Fruit fly (Drosophila melanogaster) whole organism, embryonic: Measurements from ENCODE around the gene dob.

Experiments used
- Abd-B ChIP-seq: fragments of 200-800 bp; sonication (Bioruptor generic); optimal IDR thresholded peaks from 2 replicates; lab custom pipeline; 2018; ENCODE audit warnings: missing biosample characterization, mild to moderate bottlenecking, missing genetic modification characterization, moderate library complexity
- CG11247 ChIP-seq: fragments of 200-800 bp; sonication (Bioruptor generic); IDR thresholded peaks from 2 replicates; pipeline ENCODE4 v1.3.6; 2022; ENCODE audit warnings: missing biosample characterization, missing genetic modification characterization
- CG12071 ChIP-seq: fragments of 200-800 bp; sonication (Bioruptor generic); optimal IDR thresholded peaks from 3 replicates; lab custom pipeline; 2018; ENCODE audit warnings: missing biosample characterization, mild to moderate bottlenecking, missing genetic modification characterization
- CG12155 ChIP-seq: fragments of 200-800 bp; sonication (Bioruptor generic); optimal IDR thresholded peaks from 3 replicates; lab custom pipeline; 2016; ENCODE audit warnings: missing biosample characterization, missing genetic modification characterization
- CG13123 ChIP-seq: fragments of 200-800 bp; sonication (Bioruptor generic); optimal IDR thresholded peaks from 2 replicates; lab custom pipeline; 2016; ENCODE audit warnings: missing biosample characterization, missing genetic modification characterization
- CG14710 ChIP-seq: fragments of 200-800 bp; sonication (Bioruptor generic); optimal IDR thresholded peaks from 3 replicates; lab custom pipeline; 2019; ENCODE audit warnings: missing biosample characterization, mild to moderate bottlenecking, missing genetic modification characterization, moderate library complexity
- CG14965 ChIP-seq: fragments of 200-800 bp; sonication (Bioruptor generic); optimal IDR thresholded peaks from 2 replicates; lab custom pipeline; 2016; ENCODE audit warnings: missing biosample characterization, missing genetic modification characterization, borderline replicate concordance
- CG15696 ChIP-seq: fragments of 200-800 bp; sonication (Bioruptor generic); optimal IDR thresholded peaks from 2 replicates; lab custom pipeline; 2019; ENCODE audit warnings: missing biosample characterization, mild to moderate bottlenecking, missing genetic modification characterization, moderate library complexity
- CG1602 ChIP-seq: fragments of 200-800 bp; sonication (Bioruptor generic); optimal IDR thresholded peaks from 3 replicates; lab custom pipeline; 2016; ENCODE audit warnings: missing biosample characterization, missing genetic modification characterization
- CG1647 ChIP-seq: fragments of 200-800 bp; sonication (Bioruptor generic); optimal IDR thresholded peaks from 3 replicates; lab custom pipeline; 2016; ENCODE audit warnings: missing biosample characterization, missing genetic modification characterization
- CG17385 ChIP-seq: fragments of 200-800 bp; sonication (Bioruptor generic); optimal IDR thresholded peaks from 3 replicates; lab custom pipeline; 2018; ENCODE audit warnings: missing biosample characterization, mild to moderate bottlenecking, missing genetic modification characterization
- CG2199 ChIP-seq: fragments of 200-800 bp; sonication (Bioruptor generic); IDR thresholded peaks from 3 replicates; pipeline ENCODE4 v1.3.6; 2022; ENCODE audit warnings: missing biosample characterization, missing genetic modification characterization
- CG31365 ChIP-seq: fragments of 200-800 bp; sonication (Bioruptor generic); optimal IDR thresholded peaks from 2 replicates; lab custom pipeline; 2018; ENCODE audit warnings: missing biosample characterization, mild to moderate bottlenecking, missing genetic modification characterization
- CG3407 ChIP-seq: fragments of 200-800 bp; sonication (Bioruptor generic); optimal IDR thresholded peaks from 2 replicates; lab custom pipeline; 2018; ENCODE audit warnings: missing biosample characterization, mild to moderate bottlenecking, missing genetic modification characterization
- CG4730 ChIP-seq: fragments of 200-800 bp; sonication (Bioruptor generic); IDR thresholded peaks from 2 replicates; pipeline ENCODE4 v1.3.6; 2022; ENCODE audit warnings: missing biosample characterization, missing genetic modification characterization
- CG4820 ChIP-seq: fragments of 200-800 bp; sonication (Bioruptor generic); optimal IDR thresholded peaks from 3 replicates; lab custom pipeline; 2016; ENCODE audit warnings: missing biosample characterization, missing genetic modification characterization
- CG5953 ChIP-seq: fragments of 200-800 bp; sonication (Bioruptor generic); IDR thresholded peaks from 2 replicates; pipeline ENCODE4 v1.3.6; 2022; ENCODE audit warnings: missing biosample characterization, missing genetic modification characterization
- CG6654 ChIP-seq: fragments of 200-800 bp; sonication (Bioruptor generic); optimal IDR thresholded peaks from 2 replicates; lab custom pipeline; 2017; ENCODE audit warnings: missing biosample characterization, mild to moderate bottlenecking, missing genetic modification characterization
- CG7987 ChIP-seq: fragments of 200-800 bp; sonication (Bioruptor generic); optimal IDR thresholded peaks from 2 replicates; lab custom pipeline; 2018; ENCODE audit warnings: missing biosample characterization, mild to moderate bottlenecking, missing genetic modification characterization, moderate library complexity
- CG8944 ChIP-seq: fragments of 200-800 bp; sonication (Bioruptor generic); optimal IDR thresholded peaks from 3 replicates; lab custom pipeline; 2016; ENCODE audit warnings: missing biosample characterization, missing genetic modification characterization
- CG9932 ChIP-seq: fragments of 200-800 bp; sonication (Bioruptor generic); IDR thresholded peaks from 2 replicates; pipeline ENCODE4 v1.3.6; 2022; ENCODE audit warnings: missing biosample characterization, missing genetic modification characterization
- Chrac-16 ChIP-seq: fragments of 200-800 bp; sonication (Bioruptor generic); optimal IDR thresholded peaks from 3 replicates; lab custom pipeline; 2016; ENCODE audit warnings: missing biosample characterization, missing genetic modification characterization
- E2f1 ChIP-seq: fragments of 200-800 bp; sonication (Bioruptor generic); IDR thresholded peaks from 2 replicates; pipeline ENCODE4 v1.3.6; 2022; ENCODE audit warnings: missing biosample characterization, missing genetic modification characterization
- E2f2 ChIP-seq: fragments of 200-800 bp; sonication (Bioruptor generic); IDR thresholded peaks from 2 replicates; pipeline ENCODE4 v1.3.6; 2022; ENCODE audit warnings: missing biosample characterization, missing genetic modification characterization
- Fer1 ChIP-seq: fragments of 200-800 bp; sonication (Bioruptor generic); optimal IDR thresholded peaks from 2 replicates; lab custom pipeline; 2017; ENCODE audit warnings: missing biosample characterization, mild to moderate bottlenecking, missing genetic modification characterization
- Fer2 ChIP-seq: fragments of 200-800 bp; sonication (Bioruptor generic); optimal IDR thresholded peaks from 2 replicates; lab custom pipeline; 2018; ENCODE audit warnings: missing biosample characterization, mild to moderate bottlenecking, missing genetic modification characterization, moderate library complexity
- Fer3 ChIP-seq: fragments of 200-800 bp; sonication (Bioruptor generic); optimal IDR thresholded peaks from 2 replicates; lab custom pipeline; 2018; ENCODE audit warnings: missing biosample characterization, mild to moderate bottlenecking, missing genetic modification characterization, moderate library complexity
- Hand ChIP-seq: fragments of 200-800 bp; sonication (Bioruptor generic); optimal IDR thresholded peaks from 2 replicates; lab custom pipeline; 2017; ENCODE audit warnings: mild to moderate bottlenecking, missing biosample characterization, missing genetic modification reagents, missing genetic modification characterization
- Nf-YC ChIP-seq: fragments of 200-800 bp; optimal IDR thresholded peaks from 3 replicates; lab custom pipeline; 2019; ENCODE audit warnings: missing biosample characterization, mild to moderate bottlenecking, missing genetic modification characterization, moderate library complexity
- Oaz ChIP-seq: fragments of 200-800 bp; sonication (Bioruptor generic); IDR thresholded peaks from 2 replicates; pipeline ENCODE4 v1.3.6; 2022; ENCODE audit warnings: missing biosample characterization, missing genetic modification characterization
- TFAM ChIP-seq: fragments of 200-800 bp; sonication (Bioruptor generic); optimal IDR thresholded peaks from 2 replicates; lab custom pipeline; 2017; ENCODE audit warnings: missing biosample characterization, missing genetic modification characterization, inconsistent platforms
- ase ChIP-seq: fragments of 200-800 bp; sonication (Bioruptor generic); IDR thresholded peaks from 3 replicates; pipeline ENCODE4 v1.3.6; 2022; ENCODE audit warnings: missing biosample characterization, missing genetic modification characterization
- ato ChIP-seq: fragments of 200-800 bp; sonication (Bioruptor generic); IDR thresholded peaks from 2 replicates; pipeline ENCODE4 v1.3.6; 2022; ENCODE audit warnings: missing biosample characterization, missing genetic modification characterization; ENCODE audit not compliant: partially characterized antibody
- ci ChIP-seq: fragments of 200-800 bp; sonication (Bioruptor generic); IDR thresholded peaks from 3 replicates; pipeline ENCODE4 v1.3.6; 2022; ENCODE audit warnings: missing biosample characterization, missing genetic modification characterization
- crol ChIP-seq: fragments of 200-800 bp; sonication (Bioruptor generic); IDR thresholded peaks from 2 replicates; pipeline ENCODE4 v1.3.6; 2022; ENCODE audit warnings: missing biosample characterization, missing genetic modification characterization
- danr ChIP-seq: fragments of 200-800 bp; sonication (Bioruptor generic); IDR thresholded peaks from 2 replicates; pipeline ENCODE4 v1.3.6; 2022; ENCODE audit warnings: missing biosample characterization, missing genetic modification characterization
- ewg ChIP-seq: fragments of 200-800 bp; sonication (Bioruptor generic); optimal IDR thresholded peaks from 3 replicates; lab custom pipeline; 2017; ENCODE audit warnings: mild to moderate bottlenecking, missing biosample characterization, missing genetic modification reagents, missing genetic modification characterization
- exex ChIP-seq: fragments of 200-800 bp; sonication (Bioruptor generic); optimal IDR thresholded peaks from 4 replicates; lab custom pipeline; 2018; ENCODE audit warnings: missing biosample characterization, mild to moderate bottlenecking, missing genetic modification characterization, moderate library complexity
- gce ChIP-seq: fragments of 200-800 bp; sonication (Bioruptor generic); IDR thresholded peaks from 3 replicates; pipeline ENCODE4 v1.3.6; 2022; ENCODE audit warnings: missing biosample characterization, missing genetic modification characterization
- gfzf ChIP-seq: fragments of 200-800 bp; sonication (Bioruptor generic); optimal IDR thresholded peaks from 2 replicates; lab custom pipeline; 2016; ENCODE audit warnings: missing biosample characterization, mild to moderate bottlenecking, missing genetic modification characterization, moderate library complexity
- h ChIP-seq: fragments of >200 bp; optimal IDR thresholded peaks from 2 replicates; lab custom pipeline; 2017
- her ChIP-seq: fragments of 200-800 bp; sonication (Bioruptor generic); optimal IDR thresholded peaks from 2 replicates; lab custom pipeline; 2016; ENCODE audit warnings: missing biosample characterization, missing genetic modification characterization
- jigr1 ChIP-seq: fragments of 200-800 bp; sonication (Bioruptor generic); IDR thresholded peaks from 3 replicates; pipeline ENCODE4 v1.3.6; 2022; ENCODE audit warnings: missing biosample characterization, missing genetic modification characterization
- kah ChIP-seq: fragments of 200-800 bp; sonication (Bioruptor generic); optimal IDR thresholded peaks from 2 replicates; lab custom pipeline; 2018; ENCODE audit warnings: missing biosample characterization, mild to moderate bottlenecking, missing genetic modification characterization
- lmd ChIP-seq: fragments of 200-800 bp; sonication (Bioruptor generic); IDR thresholded peaks from 2 replicates; pipeline ENCODE4 v1.3.6; 2022; ENCODE audit warnings: missing biosample characterization, missing genetic modification characterization
- p53 ChIP-seq: fragments of 200-800 bp; sonication (Bioruptor generic); optimal IDR thresholded peaks from 2 replicates; lab custom pipeline; 2016; ENCODE audit warnings: missing biosample characterization, missing genetic modification characterization
- sr ChIP-seq: fragments of 200-800 bp; sonication (Bioruptor generic); IDR thresholded peaks from 3 replicates; pipeline ENCODE4 v1.3.6; 2022; ENCODE audit warnings: missing biosample characterization, missing genetic modification characterization
- sug ChIP-seq: fragments of 200-800 bp; optimal IDR thresholded peaks from 2 replicates; lab custom pipeline; 2019; ENCODE audit warnings: missing biosample characterization, mild to moderate bottlenecking, missing genetic modification characterization, moderate library complexity
- zf30C ChIP-seq: fragments of 200-800 bp; sonication (Bioruptor generic); optimal IDR thresholded peaks from 3 replicates; lab custom pipeline; 2018; ENCODE audit warnings: missing biosample characterization, mild to moderate bottlenecking, missing genetic modification characterization
- zfh1 ChIP-seq: fragments of 200-800 bp; sonication (Bioruptor generic); IDR thresholded peaks from 3 replicates; pipeline ENCODE4 v1.3.6; 2022; ENCODE audit warnings: missing biosample characterization, missing genetic modification characterization

Gene dob

dm6 chrX:15043013-15043699 lies 23.7 kb upstream of the dob start (continued):
- TF ChIP-seq lmd (GFP tag; lab: Robert Waterston, UW), result no peak
- TF ChIP-seq CG14710 (tag; lab: Kevin White, UChicago), result peak; percentile 74
- TF ChIP-seq jigr1 (GFP tag; lab: Robert Waterston, UW), result no peak
- TF ChIP-seq CG12071 (GFP tag; lab: Kevin White, UChicago), result peak; percentile 95
- TF ChIP-seq Nf-YC, result peak; percentile 47
- no peak for TF ChIP-seq Abd-B (GFP tag; lab: Kevin White, UChicago)
- TF ChIP-seq CG9932 (GFP tag; lab: Robert Waterston, UW), result peak; percentile 32; the same call in 1 of the 2 replicates
- no peak for TF ChIP-seq h (lab: Kevin White, UChicago)
- peak; percentile 77 for TF ChIP-seq ewg (GFP tag; lab: Kevin White, UChicago)
- no peak for TF ChIP-seq gfzf (GFP tag; lab: Kevin White, UChicago)
- peak; percentile 81 for TF ChIP-seq CG8944 (GFP tag; lab: Kevin White, UChicago)
- no peak for TF ChIP-seq CG12155
- peak; percentile 93 for TF ChIP-seq sr (GFP tag; lab: Robert Waterston, UW)
- TF ChIP-seq ci (GFP tag; lab: Robert Waterston, UW), result peak; percentile 95
- peak; percentile 55 for TF ChIP-seq Hand (GFP tag; lab: Kevin White, UChicago)
- peak; percentile 81 for TF ChIP-seq CG14965 (GFP tag; lab: Kevin White, UChicago)
- 0 out of 2 replicates have a peak, but pooled peaks have one; percentile 12 for TF ChIP-seq CG4730 (GFP tag; lab: Robert Waterston, UW)
- peak; percentile 96 for TF ChIP-seq CG3407
- TF ChIP-seq E2f1 (GFP tag; lab: Robert Waterston, UW), result peak; percentile 48; the same call in 1 of the 2 replicates
- TF ChIP-seq Fer1, result peak; percentile 86
- peak; percentile 79 for TF ChIP-seq CG17385
- peak; percentile 32 for TF ChIP-seq TFAM (GFP tag; lab: Kevin White, UChicago)
- no peak for TF ChIP-seq CG2199 (GFP tag; lab: Robert Waterston, UW)
- TF ChIP-seq CG31365 (tag; lab: Kevin White, UChicago), result peak; percentile 82
- TF ChIP-seq CG1602, result peak; percentile 61
- TF ChIP-seq Chrac-16 (GFP tag; lab: Kevin White, UChicago), result no peak
- TF ChIP-seq CG1647, result peak; percentile 89
- peak; percentile 74 for TF ChIP-seq zfh1
- TF ChIP-seq sug (tag; lab: Kevin White, UChicago), result peak; percentile 45
- peak; percentile 95 for TF ChIP-seq CG7987 (GFP tag; lab: Kevin White, UChicago)
- peak; percentile 72 for TF ChIP-seq Fer2
- TF ChIP-seq p53, result peak; percentile 51
- TF ChIP-seq CG13123, result peak; percentile 86
- TF ChIP-seq zf30C (GFP tag; lab: Kevin White, UChicago), result no peak
- TF ChIP-seq gce, result peak; percentile 90
- TF ChIP-seq CG15696, result peak; percentile 75
- TF ChIP-seq kah (GFP tag; lab: Kevin White, UChicago), result peak; percentile 77
- peak; percentile 36 for TF ChIP-seq CG6654
- no peak for TF ChIP-seq Oaz (GFP tag; lab: Robert Waterston, UW)
- peak; percentile 21 for TF ChIP-seq her (GFP tag; lab: Kevin White, UChicago)
- peak; percentile 63; the same call in 2 of the 3 replicates for TF ChIP-seq ase (GFP tag; lab: Robert Waterston, UW)
- peak; percentile 50; the same call in 1 of the 2 replicates for TF ChIP-seq danr (GFP tag; lab: Robert Waterston, UW)
- TF ChIP-seq E2f2 (GFP tag; lab: Robert Waterston, UW), result peak; percentile 50; the same call in 1 of the 2 replicates
- TF ChIP-seq ato (GFP tag; lab: Robert Waterston, UW), result no peak
- TF ChIP-seq CG11247, result peak; percentile 72
- TF ChIP-seq CG5953, result peak; percentile 89
- peak; percentile 49 for TF ChIP-seq exex
- TF ChIP-seq CG4820 (GFP tag; lab: Kevin White, UChicago), result peak; percentile 66
- peak; percentile 84 for TF ChIP-seq Fer3
- peak; percentile 29 for TF ChIP-seq crol (GFP tag; lab: Robert Waterston, UW)
